Worm (Caenorhabditis elegans): ENCODE results near the gene Y76B12C.6.

Gene Y76B12C.6

DNA sequence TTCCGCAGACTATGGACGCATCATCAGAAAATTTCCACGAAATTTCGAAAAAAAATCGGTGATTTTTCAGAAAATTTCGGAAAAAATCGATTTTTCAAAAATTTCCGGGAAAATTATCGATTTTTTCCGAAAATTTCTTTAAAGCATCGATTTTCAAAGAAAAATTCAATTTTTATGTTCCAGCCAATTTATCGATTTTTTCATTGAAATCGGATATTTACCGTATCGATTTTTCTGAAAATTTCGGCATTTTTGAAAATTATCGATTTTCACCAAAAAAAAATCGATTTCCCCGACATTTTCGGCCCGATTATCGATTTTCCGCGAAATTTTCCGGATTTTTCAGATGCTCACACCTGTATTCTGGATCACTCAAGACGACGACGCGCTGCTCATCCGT, 16.1 kb upstream of the Y76B12C.6 start, which contains the start of gene Y48A5A.1:
Y48A5A.1 (plus strand) TSS at position 347 of the 400 bp plus-strand sequence.
- TF ChIP-seq cog-1 (tag; optimal IDR thresholded peaks at IDR 0.05) (no peak), T22C8.4 (GFP tag; IDR thresholded peaks at IDR 0.05) (peak; percentile 77), flt-1 (GFP tag; IDR thresholded peaks at IDR 0.05) (no peak)

DNA sequence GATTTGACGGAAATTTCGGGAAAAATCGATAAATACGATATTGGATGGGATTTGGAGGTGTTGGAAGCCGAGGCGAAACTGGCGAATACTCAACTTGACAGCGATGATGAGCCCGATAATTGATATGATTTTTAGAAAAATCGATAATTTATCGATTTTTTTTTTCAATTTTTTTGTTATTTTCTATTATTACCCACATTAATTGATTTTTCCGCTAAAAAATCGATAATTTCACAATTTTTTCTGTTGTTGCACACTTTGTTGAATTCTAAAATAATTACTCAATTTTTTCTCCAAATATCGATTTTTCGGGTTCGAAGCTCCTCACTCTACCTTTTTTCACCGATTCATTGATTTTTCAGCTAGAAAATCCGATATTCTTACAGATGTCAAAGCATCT, 11.8 kb upstream of the Y76B12C.6 start, which contains the start of gene Y48A5A.3:
Y48A5A.3 (plus strand) TSS at position 385 of the 400 bp plus-strand sequence.
- no peak for TF ChIP-seq med-1 (GFP tag; optimal IDR thresholded peaks at IDR 0.05; ENCODE audit: insufficient read depth)
- TF ChIP-seq klf-2 (GFP tag; conservative IDR thresholded peaks at IDR 0.05): no peak
- peak; percentile 74 for TF ChIP-seq T22C8.4 (GFP tag; IDR thresholded peaks at IDR 0.05)

DNA sequence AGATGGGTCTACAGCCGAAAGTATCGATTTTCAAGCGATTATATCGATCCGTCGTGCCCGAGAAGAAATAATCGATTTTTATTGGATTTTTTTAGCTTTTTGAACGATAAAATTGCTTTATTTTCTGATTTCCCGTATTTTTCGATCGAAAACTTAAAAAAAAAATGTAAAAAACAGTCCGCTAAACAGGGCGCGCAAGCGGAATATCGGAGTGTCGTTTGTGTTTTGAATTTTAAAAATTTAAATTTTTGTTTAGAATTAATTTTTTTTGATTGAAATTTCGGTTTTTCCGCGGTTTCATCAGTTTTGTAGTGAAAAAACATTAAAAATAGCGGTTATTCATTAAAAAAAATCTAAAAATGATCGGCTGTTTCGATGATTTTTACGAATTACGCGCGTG, 11.0 kb upstream of the Y76B12C.6 start:
- TF ChIP-seq tab-1 (GFP tag; IDR thresholded peaks at IDR 0.05) (no peak), T22C8.4 (GFP tag; IDR thresholded peaks at IDR 0.05) (no peak), cog-1 (tag; optimal IDR thresholded peaks at IDR 0.05) (no peak), ztf-29 (GFP tag; IDR thresholded peaks at IDR 0.05) (no peak), ref-1 (GFP tag; conservative IDR thresholded peaks at IDR 0.05) (no peak), med-1 (GFP tag; optimal IDR thresholded peaks at IDR 0.05; ENCODE audit: insufficient read depth) (no peak), flt-1 (GFP tag; IDR thresholded peaks at IDR 0.05) (no peak), ztf-23 (GFP tag; IDR thresholded peaks at IDR 0.05) (no peak), klf-2 (GFP tag; conservative IDR thresholded peaks at IDR 0.05) (no peak)

DNA sequence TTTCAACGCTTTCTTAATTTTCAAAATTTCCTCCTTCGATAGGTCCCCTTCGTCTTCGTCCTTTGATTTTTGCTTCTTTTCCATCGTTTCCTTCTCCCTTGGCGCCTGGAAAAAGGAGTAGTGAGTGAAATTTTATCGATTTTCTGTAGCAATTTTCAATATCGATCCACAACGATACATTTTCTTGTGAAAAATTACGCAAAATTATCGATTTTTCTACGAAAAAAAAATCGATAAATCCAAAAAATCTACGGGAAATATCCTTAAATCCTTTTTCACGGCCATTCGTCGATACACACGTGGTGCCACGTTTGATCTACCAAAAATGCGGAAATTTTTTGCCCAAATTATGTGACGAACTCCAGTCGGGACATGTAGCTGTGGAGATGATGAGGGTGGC, 10.1 kb upstream of the Y76B12C.6 start:
- TF ChIP-seq flt-1 (GFP tag; IDR thresholded peaks at IDR 0.05) (no peak), T22C8.4 (GFP tag; IDR thresholded peaks at IDR 0.05) (peak; percentile 71), klf-2 (GFP tag; conservative IDR thresholded peaks at IDR 0.05) (no peak), ref-1 (GFP tag; conservative IDR thresholded peaks at IDR 0.05) (no peak), cog-1 (tag; optimal IDR thresholded peaks at IDR 0.05) (no peak)

DNA sequence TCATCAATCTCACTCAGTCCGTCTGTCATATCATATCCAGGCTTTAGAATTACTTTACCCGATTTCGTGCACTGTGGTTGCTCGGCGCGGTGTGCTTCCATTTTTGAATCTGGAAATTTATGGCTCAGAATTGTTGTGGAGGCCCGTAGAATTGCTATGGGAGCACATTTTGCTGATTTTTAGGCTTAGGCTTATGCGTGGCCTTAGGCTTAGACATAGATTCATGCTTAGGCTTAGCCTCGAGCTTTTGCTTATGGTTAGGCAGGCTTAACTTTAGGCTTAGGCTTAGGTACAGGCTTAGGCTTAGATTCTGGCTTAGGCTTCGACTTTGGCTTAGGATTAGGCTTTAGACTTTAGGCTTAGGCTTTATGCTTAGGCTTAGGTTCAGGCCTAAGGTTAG, 8.9 kb upstream of the Y76B12C.6 start, which contains the start of gene Y76B12C.4:
Y76B12C.4 (minus strand) TSS at position 101 of the 400 bp plus-strand sequence.
- TF ChIP-seq ztf-23 (GFP tag; IDR thresholded peaks at IDR 0.05): no peak
- TF ChIP-seq ref-1 (GFP tag; conservative IDR thresholded peaks at IDR 0.05): no peak
- TF ChIP-seq klf-2 (GFP tag; conservative IDR thresholded peaks at IDR 0.05): no peak
- TF ChIP-seq med-1 (GFP tag; optimal IDR thresholded peaks at IDR 0.05; ENCODE audit: insufficient read depth): no peak
- no peak for TF ChIP-seq T22C8.4 (GFP tag; IDR thresholded peaks at IDR 0.05)
- no peak for TF ChIP-seq flt-1 (GFP tag; IDR thresholded peaks at IDR 0.05)
- TF ChIP-seq tab-1 (GFP tag; IDR thresholded peaks at IDR 0.05): no peak
- TF ChIP-seq ztf-29 (GFP tag; IDR thresholded peaks at IDR 0.05): no peak
- no peak for TF ChIP-seq cog-1 (tag; optimal IDR thresholded peaks at IDR 0.05)

DNA sequence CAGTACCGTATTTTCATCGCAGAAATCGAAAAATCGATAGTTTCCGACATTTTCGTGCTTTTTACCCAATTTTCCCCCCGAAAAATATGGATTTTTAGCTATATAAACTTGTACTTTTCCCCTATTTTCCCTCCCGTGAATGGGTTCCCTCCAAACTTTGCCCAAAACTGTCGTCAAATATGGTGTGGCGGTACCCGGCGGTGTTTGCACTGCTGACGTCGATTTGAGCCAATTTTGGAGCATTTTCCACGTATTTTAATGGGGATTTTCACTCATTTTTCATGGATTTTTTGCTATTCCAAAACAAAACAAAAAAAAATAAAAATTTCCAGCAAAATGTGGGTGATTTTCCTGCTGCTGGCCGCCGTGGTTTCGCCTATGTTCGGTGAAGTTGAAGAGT, 7.8 kb upstream of the Y76B12C.6 start, which contains the start of gene Y76B12C.3:
Y76B12C.3 (plus strand) TSS at position 334 of the 400 bp plus-strand sequence.
- TF ChIP-seq T22C8.4 (GFP tag; IDR thresholded peaks at IDR 0.05) (no peak), tab-1 (GFP tag; IDR thresholded peaks at IDR 0.05) (no peak), flt-1 (GFP tag; IDR thresholded peaks at IDR 0.05) (no peak), ztf-29 (GFP tag; IDR thresholded peaks at IDR 0.05) (no peak), cog-1 (tag; optimal IDR thresholded peaks at IDR 0.05) (no peak), med-1 (GFP tag; optimal IDR thresholded peaks at IDR 0.05; ENCODE audit: insufficient read depth) (no peak), klf-2 (GFP tag; conservative IDR thresholded peaks at IDR 0.05) (no peak), ref-1 (GFP tag; conservative IDR thresholded peaks at IDR 0.05) (no peak), ztf-23 (GFP tag; IDR thresholded peaks at IDR 0.05) (no peak)

DNA sequence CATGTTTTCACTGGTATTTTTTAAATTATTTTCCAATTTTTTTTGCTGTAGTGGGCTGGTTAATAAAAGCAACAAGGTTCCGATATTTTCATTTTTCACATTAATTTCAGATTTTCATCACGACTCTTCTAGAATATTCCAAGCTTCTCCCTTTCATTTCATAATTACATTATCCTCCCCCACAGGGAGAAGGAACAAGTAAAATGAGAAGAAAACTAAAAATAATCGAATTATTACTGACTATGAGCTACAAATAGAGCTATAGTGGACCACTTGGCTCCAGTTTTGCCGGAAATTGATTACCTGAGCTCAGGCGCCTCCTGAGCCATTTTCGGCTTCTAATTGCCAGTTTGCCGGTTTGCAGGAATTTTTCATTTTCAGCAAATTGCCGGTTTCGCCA, 5.6 kb upstream of the Y76B12C.6 start:
- TF ChIP-seq cog-1 (tag; optimal IDR thresholded peaks at IDR 0.05) (no peak), tab-1 (GFP tag; IDR thresholded peaks at IDR 0.05) (no peak), ztf-29 (GFP tag; IDR thresholded peaks at IDR 0.05) (no peak), flt-1 (GFP tag; IDR thresholded peaks at IDR 0.05) (no peak), ref-1 (GFP tag; conservative IDR thresholded peaks at IDR 0.05) (no peak), klf-2 (GFP tag; conservative IDR thresholded peaks at IDR 0.05) (no peak), ztf-23 (GFP tag; IDR thresholded peaks at IDR 0.05) (no peak), T22C8.4 (GFP tag; IDR thresholded peaks at IDR 0.05) (no peak), med-1 (GFP tag; optimal IDR thresholded peaks at IDR 0.05; ENCODE audit: insufficient read depth) (no peak)

DNA sequence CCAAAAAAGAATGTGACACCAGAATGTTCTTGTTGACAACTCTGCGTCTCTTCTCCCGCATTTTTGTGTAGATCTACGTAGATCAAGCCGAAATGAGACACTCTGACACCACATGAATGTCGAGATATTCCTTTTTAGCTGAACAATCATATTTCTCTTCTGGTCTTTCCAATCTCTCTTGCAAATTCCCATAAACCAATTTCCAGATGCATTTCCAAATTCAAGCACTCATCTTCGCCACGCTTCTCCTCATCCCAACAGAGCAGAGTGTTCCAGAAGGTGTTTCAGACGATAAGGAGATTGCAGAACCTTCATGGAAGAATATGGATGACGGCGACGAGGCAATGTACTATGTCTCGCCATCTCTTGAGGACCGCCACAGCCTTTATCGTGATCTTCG, 1.4 kb upstream of the Y76B12C.6 start, which contains the start of gene Y76B12C.8:
Y76B12C.8 (plus strand) TSS at position 207 of the 400 bp plus-strand sequence.
- no peak for TF ChIP-seq med-1 (GFP tag; optimal IDR thresholded peaks at IDR 0.05; ENCODE audit: insufficient read depth)
- no peak for TF ChIP-seq ztf-29 (GFP tag; IDR thresholded peaks at IDR 0.05)
- no peak for TF ChIP-seq flt-1 (GFP tag; IDR thresholded peaks at IDR 0.05)

DNA sequence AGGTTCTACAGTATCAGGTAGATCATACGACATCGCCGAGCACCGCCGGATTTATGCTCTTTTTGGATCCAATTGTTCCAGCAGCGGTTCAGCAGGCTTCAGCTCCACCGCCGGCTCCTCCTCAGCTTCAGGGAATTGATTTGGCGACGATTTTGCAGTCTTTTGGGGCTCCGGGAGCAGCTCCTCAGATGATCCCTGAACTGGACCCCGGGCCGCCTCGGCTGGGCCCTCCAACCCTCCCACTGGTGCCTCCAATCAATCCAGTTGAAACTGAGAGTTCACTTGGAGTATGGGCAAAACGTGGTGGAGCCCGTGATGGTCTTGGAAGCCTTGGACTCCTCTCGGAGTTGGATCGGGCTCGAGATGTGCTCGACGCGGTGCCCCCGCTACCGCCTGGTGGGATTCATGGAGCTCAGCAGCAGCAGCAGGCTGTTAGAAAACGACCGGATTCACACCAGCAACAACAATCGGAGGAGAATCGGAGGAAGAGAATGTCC, 9.7 kb downstream of the Y76B12C.6 start:
- TF ChIP-seq flt-1 (GFP tag; IDR thresholded peaks at IDR 0.05) (0 out of 2 replicates have a peak, but pooled peaks have one; percentile 6), T22C8.4 (GFP tag; IDR thresholded peaks at IDR 0.05) (no peak)

DNA sequence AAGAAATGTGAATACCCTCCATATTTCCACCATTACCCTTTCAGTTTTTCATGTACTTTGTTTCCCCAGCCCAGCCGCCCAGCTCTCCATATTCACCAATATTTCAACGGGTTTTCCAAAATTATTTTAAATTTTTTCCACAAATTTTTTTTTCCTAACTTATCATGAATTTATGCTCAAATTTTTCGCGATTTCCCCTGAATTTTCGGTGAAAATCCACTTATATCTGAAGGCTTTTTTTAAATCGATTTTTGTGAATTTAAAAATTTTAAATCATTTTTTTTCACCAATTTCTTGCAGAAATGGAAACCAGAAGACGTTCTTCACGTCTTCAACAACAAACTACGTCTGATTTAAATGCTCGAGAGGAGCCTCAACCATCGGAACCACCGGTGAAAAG, 11.6 kb downstream of the Y76B12C.6 start, which contains the start of gene xpc-1:
xpc-1 (plus strand) TSS at position 301 of the 400 bp plus-strand sequence.
- TF ChIP-seq T22C8.4 (GFP tag; IDR thresholded peaks at IDR 0.05) (no peak), ztf-29 (GFP tag; IDR thresholded peaks at IDR 0.05) (no peak), ref-1 (GFP tag; conservative IDR thresholded peaks at IDR 0.05) (no peak), flt-1 (GFP tag; IDR thresholded peaks at IDR 0.05) (no peak), cog-1 (tag; optimal IDR thresholded peaks at IDR 0.05) (no peak), tab-1 (GFP tag; IDR thresholded peaks at IDR 0.05) (no peak), klf-2 (GFP tag; conservative IDR thresholded peaks at IDR 0.05) (no peak), ztf-23 (GFP tag; IDR thresholded peaks at IDR 0.05) (no peak), med-1 (GFP tag; optimal IDR thresholded peaks at IDR 0.05; ENCODE audit: insufficient read depth) (no peak)

Measured in whole organism, midembryonic.